Fruit fly (Drosophila melanogaster) whole organism, wandering third instar larva: ENCODE results near the gene CG32365.
A peak's percentile ranks its signal among the peaks of the same experiment; 100 is the strongest.

Source experiments
- Abd-B ChIP-seq: fragments of >200 bp; optimal IDR thresholded peaks from 2 replicates; lab custom pipeline; 2017; ENCODE audit warnings: missing biosample characterization, missing genetic modification characterization
- CG32264 ChIP-seq: fragments of 200-800 bp; sonication (Bioruptor generic); optimal IDR thresholded peaks from 2 replicates; lab custom pipeline; 2016; ENCODE audit warnings: missing biosample characterization, missing genetic modification characterization
- CG9705 ChIP-seq: fragments of 200-800 bp; sonication (Bioruptor generic); optimal IDR thresholded peaks from 2 replicates; lab custom pipeline; 2018; ENCODE audit warnings: missing biosample characterization, mild to moderate bottlenecking, missing genetic modification characterization
- Dfd ChIP-seq: fragments of >200 bp; optimal IDR thresholded peaks from 2 replicates; lab custom pipeline; 2017; ENCODE audit warnings: missing biosample characterization, missing genetic modification characterization
- GATAd ChIP-seq: sonication (Bioruptor generic); optimal IDR thresholded peaks from 2 replicates; lab custom pipeline; 2016; ENCODE audit warnings: missing biosample characterization, missing genetic modification characterization
- HLH106 ChIP-seq: fragments of 200-800 bp; optimal IDR thresholded peaks from 3 replicates; lab custom pipeline; 2019; ENCODE audit warnings: missing biosample characterization, mild to moderate bottlenecking, missing genetic modification characterization, moderate library complexity
- Hnf4 ChIP-seq: fragments of 200-800 bp; sonication (Bioruptor generic); optimal IDR thresholded peaks from 2 replicates; lab custom pipeline; 2016; ENCODE audit warnings: missing biosample characterization, mild to moderate bottlenecking, missing genetic modification characterization
- Hr78 ChIP-seq: fragments of >200 bp; optimal IDR thresholded peaks from 2 replicates; lab custom pipeline; 2017; ENCODE audit warnings: missing biosample characterization, missing genetic modification characterization
- Hr83 ChIP-seq: fragments of 200-300 bp; sonication (Bioruptor generic); optimal IDR thresholded peaks from 2 replicates; lab custom pipeline; 2016; ENCODE audit warnings: missing biosample characterization, mild to moderate bottlenecking, missing genetic modification characterization, moderate library complexity; ENCODE audit not compliant: poor library complexity, severe bottlenecking
- Jra ChIP-seq: sonication (Bioruptor generic); optimal IDR thresholded peaks from 2 replicates; lab custom pipeline; 2016; ENCODE audit warnings: missing biosample characterization, missing genetic modification characterization
- Myc ChIP-seq: fragments of >200 bp; optimal IDR thresholded peaks from 2 replicates; lab custom pipeline; 2017
- N ChIP-seq: fragments of >200 bp; optimal IDR thresholded peaks from 2 replicates; lab custom pipeline; 2018; ENCODE audit warnings: missing biosample characterization, missing external identifiers, missing genetic modification characterization
- Rel ChIP-seq, 2 experiments: fragments of 200-800 bp; sonication (Bioruptor generic) in 1 of 2; optimal IDR thresholded peaks; 2 replicates in 1 of 2; 3 replicates in 1 of 2; lab custom pipeline; 2016 to 2019; ENCODE audit warnings: mild to moderate bottlenecking in 2 of 2, missing biosample characterization in 2 of 2, missing genetic modification characterization in 2 of 2, moderate library complexity in 1 of 2
- Sp1 ChIP-seq: fragments of 200-800 bp; sonication (Bioruptor generic); optimal IDR thresholded peaks from 3 replicates; lab custom pipeline; 2019; ENCODE audit warnings: missing biosample characterization, mild to moderate bottlenecking, missing genetic modification characterization, moderate library complexity
- br ChIP-seq: fragments of 200-800 bp; sonication (Bioruptor generic); optimal IDR thresholded peaks from 2 replicates; lab custom pipeline; 2016; ENCODE audit warnings: missing biosample characterization, missing genetic modification characterization
- brk ChIP-seq: fragments of 200-800 bp; sonication (Bioruptor generic); optimal IDR thresholded peaks from 2 replicates; lab custom pipeline; 2016; ENCODE audit warnings: missing biosample characterization, mild to moderate bottlenecking, missing genetic modification characterization
- dl ChIP-seq, 2 experiments: fragments of 175-275, 200-275 bp in 1 of 2; fragments of 200-275 bp in 1 of 2; sonication (Bioruptor generic); optimal IDR thresholded peaks; lab custom pipeline; 2018; ENCODE audit warnings: mild to moderate bottlenecking in 2 of 2, missing biosample characterization in 2 of 2, missing genetic modification characterization in 2 of 2, moderate library complexity in 2 of 2; ENCODE audit not compliant: partially characterized antibody in 2 of 2, insufficient read depth in 1 of 2
- dmrt93B ChIP-seq: fragments of 200-800 bp; sonication (Bioruptor generic); optimal IDR thresholded peaks from 2 replicates; lab custom pipeline; 2018; ENCODE audit warnings: missing biosample characterization, mild to moderate bottlenecking, missing genetic modification characterization
- dsf ChIP-seq: sonication (Bioruptor generic); optimal IDR thresholded peaks from 2 replicates; lab custom pipeline; 2016; ENCODE audit warnings: missing biosample characterization, missing genetic modification characterization, borderline replicate concordance
- ey ChIP-seq: fragments of 200-800 bp; sonication (Bioruptor generic); optimal IDR thresholded peaks from 2 replicates; lab custom pipeline; 2016; ENCODE audit warnings: missing biosample characterization, missing genetic modification characterization
- foxo ChIP-seq, 2 experiments: fragments of 200-800 bp; sonication (Bioruptor generic); optimal IDR thresholded peaks; 2 replicates in 1 of 2; 3 replicates in 1 of 2; lab custom pipeline; 2016 to 2017; ENCODE audit warnings: missing biosample characterization in 2 of 2, missing genetic modification characterization in 2 of 2
- fru ChIP-seq: fragments of 200-800 bp; sonication (Bioruptor generic); optimal IDR thresholded peaks from 3 replicates; lab custom pipeline; 2016; ENCODE audit warnings: missing biosample characterization, mild to moderate bottlenecking, missing genetic modification characterization
- h ChIP-seq: fragments of 200-800 bp; sonication (Bioruptor generic); optimal IDR thresholded peaks from 3 replicates; lab custom pipeline; 2016; ENCODE audit warnings: missing biosample characterization, mild to moderate bottlenecking, missing genetic modification characterization
- jim ChIP-seq: fragments of 175-275, 200-325 bp; sonication (Bioruptor generic); optimal IDR thresholded peaks from 2 replicates; lab custom pipeline; 2016; ENCODE audit warnings: missing biosample characterization, mild to moderate bottlenecking, missing genetic modification characterization
- lola ChIP-seq: fragments of >200 bp; optimal IDR thresholded peaks from 2 replicates; lab custom pipeline; 2017; ENCODE audit warnings: missing biosample characterization, missing genetic modification characterization
- pan ChIP-seq: fragments of >200 bp; optimal IDR thresholded peaks from 2 replicates; lab custom pipeline; 2017
- psq ChIP-seq: fragments of 200-800 bp; sonication (Bioruptor generic); optimal IDR thresholded peaks from 3 replicates; lab custom pipeline; 2017; ENCODE audit warnings: missing biosample characterization, mild to moderate bottlenecking, missing genetic modification characterization, moderate library complexity
- rgr ChIP-seq: fragments of 200-800 bp; sonication (Bioruptor generic); optimal IDR thresholded peaks from 3 replicates; lab custom pipeline; 2016; ENCODE audit warnings: missing biosample characterization, mild to moderate bottlenecking, missing genetic modification characterization
- sage ChIP-seq: fragments of 200-800 bp; sonication (Bioruptor generic); optimal IDR thresholded peaks from 2 replicates; lab custom pipeline; 2016; ENCODE audit warnings: missing biosample characterization, mild to moderate bottlenecking, missing genetic modification characterization
- tai ChIP-seq: sonication (Bioruptor generic); optimal IDR thresholded peaks from 2 replicates; lab custom pipeline; 2016; ENCODE audit warnings: missing biosample characterization, missing genetic modification characterization
- usp ChIP-seq: fragments of >200 bp; optimal IDR thresholded peaks from 2 replicates; lab custom pipeline; 2017; ENCODE audit warnings: missing biosample characterization, missing genetic modification characterization
- woc ChIP-seq: sonication (Bioruptor generic); optimal IDR thresholded peaks from 2 replicates; lab custom pipeline; 2016; ENCODE audit warnings: missing biosample characterization, mild to moderate bottlenecking, missing genetic modification characterization

CG32365 gene

DNA sequence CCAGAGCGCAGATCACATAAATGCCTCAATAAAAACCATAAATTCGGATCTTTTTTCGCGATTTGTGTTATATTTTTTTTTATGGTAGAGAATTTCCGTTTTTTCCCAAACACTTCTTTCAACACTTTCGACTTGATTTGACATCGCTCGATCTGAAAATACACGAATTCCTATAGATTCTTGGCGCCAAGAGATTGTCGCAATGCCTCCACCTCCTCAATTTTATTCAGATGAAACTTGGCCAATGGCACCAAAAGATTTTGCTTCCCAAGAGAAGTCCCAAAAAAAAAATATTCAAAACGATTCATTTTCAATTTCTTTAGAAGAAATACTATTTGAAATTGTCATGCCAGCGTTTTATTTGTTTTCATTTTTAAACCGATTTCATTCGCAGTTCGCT, 35.7 kb downstream of the CG32365 start:
- no peak for TF ChIP-seq Jra (GFP tag; lab: Kevin White, UChicago)
- TF ChIP-seq Abd-B (GFP tag; lab: Kevin White, UChicago), result no peak

DNA sequence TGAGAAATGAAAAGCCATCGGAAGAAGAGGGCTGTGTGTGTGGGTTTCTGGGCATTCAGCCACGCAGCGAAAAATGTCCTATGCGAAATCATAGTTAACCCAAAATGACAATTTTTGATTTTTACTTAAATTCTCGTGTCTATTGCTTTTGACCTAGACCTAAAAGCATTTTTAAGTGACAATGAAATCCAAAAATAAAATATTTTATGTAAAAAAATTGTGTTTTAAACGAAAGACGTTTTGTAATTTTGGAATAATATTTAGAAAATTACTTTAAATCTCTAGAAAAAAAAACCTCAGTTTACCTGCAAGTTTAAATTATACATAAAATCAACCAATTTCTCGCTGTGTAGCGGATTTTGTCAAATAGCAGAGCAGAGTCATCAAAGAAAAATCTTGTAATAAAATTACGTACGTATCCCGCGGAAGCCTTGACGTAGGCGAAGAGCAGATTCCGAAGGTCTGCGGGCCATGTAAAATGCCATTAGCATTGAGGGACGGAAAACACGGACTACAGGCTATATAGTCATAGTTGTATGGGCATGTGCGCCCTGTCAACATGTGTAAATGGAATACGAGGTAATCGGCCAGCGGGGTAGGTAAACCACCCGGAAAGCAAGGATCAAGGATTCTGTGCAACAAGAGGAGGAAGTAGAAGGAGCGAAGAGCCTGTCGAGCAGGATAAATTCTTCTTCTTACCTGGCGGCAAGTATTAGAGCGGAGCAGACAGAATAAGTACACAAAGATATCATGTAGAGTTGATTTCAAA, 41.0 kb downstream of the CG32365 start:
- no peak for TF ChIP-seq CG32264 (GFP tag; lab: Kevin White, UChicago)
- no peak for TF ChIP-seq jim (GFP tag; lab: Kevin White, UChicago)
- TF ChIP-seq HLH106 (tag; lab: Kevin White, UChicago), result no peak
- TF ChIP-seq Hnf4 (GFP tag; lab: Kevin White, UChicago), result no peak
- TF ChIP-seq Dfd (GFP tag; lab: Kevin White, UChicago), result no peak
- no peak for TF ChIP-seq br
- no peak for TF ChIP-seq Hr83 (GFP tag; lab: Kevin White, UChicago)
- no peak for TF ChIP-seq dmrt93B (GFP tag; lab: Kevin White, UChicago)
- TF ChIP-seq tai (GFP tag; lab: Kevin White, UChicago), result no peak
- no peak for TF ChIP-seq psq (GFP tag; lab: Kevin White, UChicago)
- TF ChIP-seq Myc (lab: Kevin White, UChicago), result no peak
- TF ChIP-seq foxo (GFP tag; optimal IDR thresholded peaks at IDR 0.05; lab: Kevin White, UChicago), result no peak
- no peak for TF ChIP-seq ey (GFP tag; lab: Kevin White, UChicago)
- TF ChIP-seq brk, result no peak
- TF ChIP-seq sage (GFP tag; lab: Kevin White, UChicago), result no peak
- TF ChIP-seq pan (lab: Kevin White, UChicago), result no peak

dm6 chr3L:7910916-7911467, 42.1 kb downstream of the CG32365 start:
- TF ChIP-seq pan (lab: Kevin White, UChicago), result no peak
- TF ChIP-seq lola, result no peak
- peak; percentile 0 for TF ChIP-seq HLH106 (tag; lab: Kevin White, UChicago)
- TF ChIP-seq rgr (GFP tag; lab: Kevin White, UChicago), result no peak
- TF ChIP-seq foxo (GFP tag; optimal IDR thresholded peaks at IDR 0.05; lab: Kevin White, UChicago), result peak in 1 of 2 experiments; percentile 22
- TF ChIP-seq Hr83 (GFP tag; lab: Kevin White, UChicago), result no peak
- no peak for TF ChIP-seq sage (GFP tag; lab: Kevin White, UChicago)
- no peak for TF ChIP-seq GATAd (GFP tag; lab: Kevin White, UChicago)
- TF ChIP-seq CG32264 (GFP tag; lab: Kevin White, UChicago), result no peak
- TF ChIP-seq Hr78 (GFP tag; lab: Kevin White, UChicago), result no peak
- no peak for TF ChIP-seq woc
- no peak for TF ChIP-seq Jra (GFP tag; lab: Kevin White, UChicago)
- no peak for TF ChIP-seq Sp1 (GFP tag; lab: Kevin White, UChicago)
- TF ChIP-seq fru (GFP tag; lab: Kevin White, UChicago), result no peak
- no peak for TF ChIP-seq usp (GFP tag; lab: Kevin White, UChicago)
- TF ChIP-seq dl (GFP tag; optimal IDR thresholded peaks at IDR 0.05; lab: Kevin White, UChicago; ENCODE audit: insufficient read depth in 1 of 2, partially characterized antibody in 2 of 2), result no peak
- TF ChIP-seq dsf (GFP tag; lab: Kevin White, UChicago), result no peak
- TF ChIP-seq Dfd (GFP tag; lab: Kevin White, UChicago), result no peak
- TF ChIP-seq h (GFP tag; lab: Kevin White, UChicago), result no peak
- TF ChIP-seq CG9705 (GFP tag; lab: Kevin White, UChicago), result no peak
- peak; percentile 19 for TF ChIP-seq psq (GFP tag; lab: Kevin White, UChicago)
- peak; percentile 2 for TF ChIP-seq br
- TF ChIP-seq Rel (GFP tag; optimal IDR thresholded peaks at IDR 0.05; lab: Kevin White, UChicago), result no peak
- TF ChIP-seq Rel (tag; optimal IDR thresholded peaks at IDR 0.05; lab: Kevin White, UChicago), result no peak
- no peak for TF ChIP-seq N (GFP tag; lab: Kevin White, UChicago)
- TF ChIP-seq, all 38 proteins: peak for 4
